Worm (Caenorhabditis elegans): ENCODE measurements around the gene snf-11.

DNA sequence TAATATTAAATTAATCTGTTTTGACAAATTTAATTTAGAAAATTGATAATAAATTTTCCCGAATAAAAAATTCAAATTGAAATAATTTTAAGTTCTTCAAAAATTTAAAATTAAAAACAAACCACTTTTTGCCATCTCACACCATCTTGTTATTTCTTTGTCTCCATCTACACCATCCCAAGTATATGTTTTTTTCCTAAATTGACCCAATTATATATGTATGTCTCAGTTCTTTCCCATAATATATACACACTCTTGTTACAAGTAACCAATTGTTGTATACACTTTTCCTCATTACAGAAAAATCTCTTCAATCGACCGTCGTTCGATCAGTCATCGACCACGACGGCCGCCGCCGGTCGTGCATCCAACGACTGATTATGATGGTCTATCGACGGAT lies 26.0 kb downstream of the snf-11 start, which contains the start of gene gly-20:
- TF ChIP-seq nhr-11 (tag; optimal IDR thresholded peaks at IDR 0.05) (no peak), lin-39 (tag; optimal IDR thresholded peaks at IDR 0.05) (no peak), vab-15 (tag; optimal IDR thresholded peaks at IDR 0.05) (no peak), nhr-237 (tag; optimal IDR thresholded peaks at IDR 0.05) (no peak), egl-13 (tag; optimal IDR thresholded peaks at IDR 0.05) (no peak), unc-62 (GFP tag; optimal IDR thresholded peaks at IDR 0.05) (no peak), elt-2 (tag; optimal IDR thresholded peaks at IDR 0.05) (no peak), lin-14 (GFP tag; optimal IDR thresholded peaks at IDR 0.05) (no peak)

Measured in whole organism, L1 larva.